Worm (Caenorhabditis elegans): ENCODE results near the gene unc-115.

- TF ChIP-seq ama-1 (optimal IDR thresholded peaks at IDR 0.05): no peak
- no peak for TF ChIP-seq flt-1 (GFP tag; IDR thresholded peaks at IDR 0.05)
- no peak for TF ChIP-seq tra-4 (tag; optimal IDR thresholded peaks at IDR 0.05)
- no peak for TF ChIP-seq scrt-1 (GFP tag; IDR thresholded peaks at IDR 0.05)
- no peak for TF ChIP-seq pes-1 (GFP tag; IDR thresholded peaks at IDR 0.05)
- TF ChIP-seq sea-1 (GFP tag; conservative IDR thresholded peaks at IDR 0.05): no peak
- no peak for TF ChIP-seq ets-7 (tag; optimal IDR thresholded peaks at IDR 0.05)
- TF ChIP-seq F13C5.2 (tag; optimal IDR thresholded peaks at IDR 0.05): no peak
- TF ChIP-seq tbx-11 (GFP tag; IDR thresholded peaks at IDR 0.05): no peak
- no peak for TF ChIP-seq tbx-37 (GFP tag; conservative IDR thresholded peaks at IDR 0.05)
- TF ChIP-seq B0310.2 (tag; optimal IDR thresholded peaks at IDR 0.05): no peak
- no peak for TF ChIP-seq aly-1 (tag; optimal IDR thresholded peaks at IDR 0.05)
These were observed 25.4 kb downstream of the unc-115 start, which contains the start of gene C07A4.2 for ce11 chrX:10172004-10172584.

Measured in whole organism, early embryonic.